Worm (Caenorhabditis elegans) whole organism, L4 larva: ENCODE data around the gene D1053.4.
A peak's percentile ranks its signal among the peaks of the same experiment; 100 is the strongest.

Experiments
- D1046.2 ChIP-seq: fragments of 200-800 bp; sonication (Bioruptor generic); IDR thresholded peaks from 2 replicates; pipeline ENCODE4 v1.3.6; 2022; ENCODE audit warnings: missing genetic modification characterization, missing compliant biosample characterization
- F37D6.2 ChIP-seq: sonication (generic microtip); optimal IDR thresholded peaks from 2 replicates; lab custom pipeline; 2016; ENCODE audit warnings: mild to moderate bottlenecking, missing genetic modification characterization, missing compliant biosample characterization
- T20F7.1 ChIP-seq: fragments of 200-800 bp; sonication (Bioruptor generic); optimal IDR thresholded peaks from 2 replicates; lab custom pipeline; 2018; ENCODE audit warnings: mild to moderate bottlenecking, missing genetic modification characterization, missing compliant biosample characterization
- ZK546.5 ChIP-seq, 2 experiments: sonication (generic microtip); optimal IDR thresholded peaks; 2 replicates each; lab custom pipeline; 2017; ENCODE audit warnings: missing biosample characterization in 2 of 2, missing genetic modification characterization in 2 of 2
- aha-1 ChIP-seq: fragments of 150-350 bp; peaks from one replicate; lab custom pipeline; 2014; ENCODE audit warnings: missing biosample characterization, missing genetic modification characterization
- aly-2 ChIP-seq: sonication (generic microtip); optimal IDR thresholded peaks from 2 replicates; lab custom pipeline; 2018; ENCODE audit warnings: missing biosample characterization, missing genetic modification characterization
- attf-4 ChIP-seq: sonication (generic microtip); optimal IDR thresholded peaks from 3 replicates; lab custom pipeline; 2017; ENCODE audit warnings: missing biosample characterization, missing genetic modification characterization
- ceh-20 ChIP-seq: fragments of 200-800 bp; sonication (Bioruptor generic); IDR thresholded peaks from 2 replicates; pipeline ENCODE4 v1.3.6; 2022; ENCODE audit warnings: missing genetic modification reagents, missing genetic modification characterization, missing compliant biosample characterization
- ceh-28 ChIP-seq: fragments of 150-350 bp; optimal IDR thresholded peaks from 2 replicates; lab custom pipeline; 2014; ENCODE audit warnings: missing biosample characterization, missing genetic modification reagents, missing genetic modification characterization
- ceh-32 ChIP-seq: sonication (generic microtip); optimal IDR thresholded peaks from 2 replicates; lab custom pipeline; 2016; ENCODE audit warnings: mild to moderate bottlenecking, missing genetic modification characterization, missing compliant biosample characterization; ENCODE audit not compliant: poor library complexity
- cey-2 ChIP-seq: sonication (generic microtip); optimal IDR thresholded peaks from 3 replicates; lab custom pipeline; 2017; ENCODE audit warnings: missing genetic modification characterization, mild to moderate bottlenecking, missing compliant biosample characterization, antibody characterized with exemption, borderline replicate concordance; ENCODE audit not compliant: insufficient read depth
- daf-16 ChIP-seq, 3 experiments: sonication (generic microtip); optimal IDR thresholded peaks; 2 replicates each; lab custom pipeline; 2016 to 2017; ENCODE audit warnings: missing genetic modification characterization in 3 of 3, missing genetic modification reagents in 3 of 3, mild to moderate bottlenecking in 2 of 3, missing compliant biosample characterization in 2 of 3, missing biosample characterization in 1 of 3, moderate library complexity in 1 of 3
- daf-19 ChIP-seq: fragments of 200-800 bp; sonication (Bioruptor generic); conservative IDR thresholded peaks from 2 replicates; pipeline ENCODE4 v1.3.6; 2022; ENCODE audit warnings: missing genetic modification characterization, missing compliant biosample characterization
- dpl-1 ChIP-seq: fragments of 150-350 bp; optimal IDR thresholded peaks from 2 replicates; lab custom pipeline; 2014; ENCODE audit warnings: missing biosample characterization, missing genetic modification reagents, missing genetic modification characterization
- dve-1 ChIP-seq: sonication (generic microtip); optimal IDR thresholded peaks from 2 replicates; lab custom pipeline; 2017; ENCODE audit warnings: antibody characterized with exemption, mild to moderate bottlenecking, missing genetic modification characterization, missing compliant biosample characterization; ENCODE audit not compliant: insufficient read depth
- fkh-10 ChIP-seq: fragments of 150-350 bp; optimal IDR thresholded peaks from 2 replicates; lab custom pipeline; 2014; ENCODE audit warnings: missing biosample characterization, missing genetic modification reagents, missing genetic modification characterization
- gei-8 ChIP-seq: fragments of 200-800 bp; sonication (Bioruptor generic); optimal IDR thresholded peaks from 2 replicates; lab custom pipeline; 2018; ENCODE audit warnings: mild to moderate bottlenecking, missing genetic modification characterization, missing compliant biosample characterization
- hif-1 ChIP-seq, 2 experiments: sonication (generic microtip); optimal IDR thresholded peaks; 2 replicates each; lab custom pipeline; 2016 to 2017; ENCODE audit warnings: missing compliant biosample characterization in 2 of 2, missing genetic modification characterization in 2 of 2, missing genetic modification reagents in 2 of 2, missing genotype in 2 of 2, mild to moderate bottlenecking in 1 of 2
- hlh-11 ChIP-seq: fragments of 200-800 bp; sonication (Bioruptor generic); optimal IDR thresholded peaks from 2 replicates; lab custom pipeline; 2018; ENCODE audit warnings: mild to moderate bottlenecking, missing genetic modification characterization, missing compliant biosample characterization
- hlh-30 ChIP-seq: sonication (generic microtip); optimal IDR thresholded peaks from 2 replicates; lab custom pipeline; 2017; ENCODE audit warnings: antibody characterized with exemption, mild to moderate bottlenecking, missing genetic modification characterization, missing compliant biosample characterization; ENCODE audit not compliant: insufficient read depth
- jun-1 ChIP-seq: fragments of 150-350 bp; optimal IDR thresholded peaks from 2 replicates; lab custom pipeline; 2014; ENCODE audit warnings: missing biosample characterization, missing genetic modification reagents, missing genetic modification characterization
- lin-29 ChIP-seq: fragments of 200-800 bp; sonication (Bioruptor generic); IDR thresholded peaks from 2 replicates; pipeline ENCODE4 v1.3.6; 2022; ENCODE audit warnings: missing genetic modification reagents, missing genetic modification characterization, missing compliant biosample characterization
- lin-38 ChIP-seq: fragments of 200-800 bp; sonication (Bioruptor generic); IDR thresholded peaks from 2 replicates; pipeline ENCODE4 v1.3.6; 2022; ENCODE audit warnings: missing genetic modification reagents, missing genetic modification characterization, missing compliant biosample characterization
- lsy-2 ChIP-seq, 2 experiments: fragments of 150-350 bp in 1 of 2; sonication (generic microtip) in 1 of 2; optimal IDR thresholded peaks; 2 replicates each; lab custom pipeline; 2014 to 2017; ENCODE audit warnings: missing biosample characterization in 2 of 2, missing genetic modification characterization in 2 of 2
- madf-5 ChIP-seq, 2 experiments: fragments of 200-800 bp; sonication (Bioruptor generic); IDR thresholded peaks; 2 replicates each; pipeline ENCODE4 v1.3.6; 2022; ENCODE audit warnings: missing compliant biosample characterization in 2 of 2, missing genetic modification characterization in 2 of 2
- mdl-1 ChIP-seq, 2 experiments: fragments of 150-350 bp in 1 of 2; sonication (generic microtip) in 1 of 2; optimal IDR thresholded peaks; 2 replicates each; lab custom pipeline; 2014 to 2017; ENCODE audit warnings: missing biosample characterization in 2 of 2, missing genetic modification characterization in 2 of 2
- mdt-29 ChIP-seq: fragments of 200-800 bp; sonication (Bioruptor generic); IDR thresholded peaks from 2 replicates; pipeline ENCODE4 v1.3.6; 2022; ENCODE audit warnings: missing genetic modification reagents, missing genetic modification characterization, missing compliant biosample characterization
- mep-1 ChIP-seq: fragments of 150-350 bp; sonication (generic microtip); optimal IDR thresholded peaks from 3 replicates; lab custom pipeline; 2014; ENCODE audit warnings: missing biosample characterization, missing genetic modification characterization
- mxl-3 ChIP-seq: fragments of 200-800 bp; sonication (Bioruptor generic); optimal IDR thresholded peaks from 2 replicates; lab custom pipeline; 2018; ENCODE audit warnings: mild to moderate bottlenecking, missing genetic modification characterization, missing compliant biosample characterization
- nhr-10 ChIP-seq: fragments of 150-350 bp; optimal IDR thresholded peaks from 2 replicates; lab custom pipeline; 2014; ENCODE audit warnings: missing biosample characterization, missing genetic modification characterization
- nhr-102 ChIP-seq: sonication (generic microtip); optimal IDR thresholded peaks from 2 replicates; lab custom pipeline; 2016; ENCODE audit warnings: mild to moderate bottlenecking, missing genetic modification characterization, moderate library complexity, missing compliant biosample characterization
- nhr-111 ChIP-seq: fragments of 200-800 bp; sonication (Bioruptor generic); optimal IDR thresholded peaks from 2 replicates; lab custom pipeline; 2018; ENCODE audit warnings: mild to moderate bottlenecking, missing genetic modification characterization, missing compliant biosample characterization
- nhr-25 ChIP-seq: sonication (generic microtip); optimal IDR thresholded peaks from 2 replicates; lab custom pipeline; 2017; ENCODE audit warnings: missing genetic modification characterization, mild to moderate bottlenecking, missing compliant biosample characterization, antibody characterized with exemption, moderate library complexity, borderline replicate concordance; ENCODE audit not compliant: insufficient read depth
- nhr-28 ChIP-seq: fragments of 150-350 bp; optimal IDR thresholded peaks from 2 replicates; lab custom pipeline; 2014; ENCODE audit warnings: missing biosample characterization, missing genetic modification characterization
- nhr-41 ChIP-seq: fragments of 200-800 bp; sonication (Bioruptor generic); IDR thresholded peaks from 2 replicates; pipeline ENCODE4 v1.3.6; 2022; ENCODE audit warnings: missing genetic modification reagents, missing genetic modification characterization, missing compliant biosample characterization
- nhr-48 ChIP-seq: sonication (generic microtip); optimal IDR thresholded peaks from 2 replicates; lab custom pipeline; 2016; ENCODE audit warnings: mild to moderate bottlenecking, missing genetic modification characterization, missing compliant biosample characterization
- nhr-6 ChIP-seq: fragments of 150-350 bp; optimal IDR thresholded peaks from 2 replicates; lab custom pipeline; 2014; ENCODE audit warnings: missing biosample characterization, missing genetic modification characterization
- sdz-12 ChIP-seq: fragments of 200-800 bp; sonication (Bioruptor generic); optimal IDR thresholded peaks from 2 replicates; lab custom pipeline; 2018; ENCODE audit warnings: mild to moderate bottlenecking, missing genetic modification characterization, missing compliant biosample characterization
- skn-1 ChIP-seq: fragments of 150-350 bp; optimal IDR thresholded peaks from 2 replicates; lab custom pipeline; 2014; ENCODE audit warnings: missing biosample characterization, missing genetic modification characterization
- snpc-4 ChIP-seq: fragments of 150-350 bp; optimal IDR thresholded peaks from 2 replicates; lab custom pipeline; 2014; ENCODE audit warnings: missing biosample characterization, missing genetic modification characterization
- spr-3 ChIP-seq: fragments of 200-800 bp; sonication (Bioruptor generic); optimal IDR thresholded peaks from 2 replicates; lab custom pipeline; 2018; ENCODE audit warnings: mild to moderate bottlenecking, missing genetic modification characterization, missing compliant biosample characterization
- tra-1 ChIP-seq: fragments of 200-800 bp; sonication (Bioruptor generic); IDR thresholded peaks from 2 replicates; pipeline ENCODE4 v1.3.6; 2022; ENCODE audit warnings: missing genetic modification reagents, missing genetic modification characterization, missing compliant biosample characterization
- unc-62 ChIP-seq, 3 experiments: fragments of 150-350 bp in 1 of 3; sonication (generic microtip); optimal IDR thresholded peaks in 2 of 3; peaks in 1 of 3; 1 replicate in 1 of 3; 2 replicates in 2 of 3; lab custom pipeline; 2014 to 2017; ENCODE audit warnings: missing biosample characterization in 3 of 3, missing genetic modification characterization in 3 of 3, missing genetic modification reagents in 3 of 3, missing genotype in 1 of 3

Gene D1053.4

DNA sequence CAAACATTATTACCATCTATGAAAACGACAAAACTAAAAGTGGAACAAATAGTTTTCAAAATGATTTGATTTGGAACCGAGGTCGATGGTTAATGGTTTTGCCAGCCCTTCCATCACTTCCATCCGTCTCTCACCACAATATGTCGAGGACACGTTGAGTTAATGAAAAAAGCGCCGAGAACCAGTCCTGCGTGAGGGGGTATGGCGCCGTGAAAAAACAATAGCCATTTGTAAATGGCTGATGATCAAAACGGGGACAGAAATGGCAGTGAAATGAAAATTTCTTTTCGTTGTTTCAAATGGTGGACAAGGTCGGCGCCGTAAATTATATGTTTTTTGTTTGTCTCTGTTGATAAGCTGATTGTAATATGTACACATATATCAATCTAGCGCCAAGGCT, 3.5 kb downstream of the D1053.4 start:
- TF ChIP-seq mxl-3 (peak; percentile 65), daf-16 (GFP tag; optimal IDR thresholded peaks at IDR 0.05; lab: Kevin White, UChicago) (no peak), daf-16 (tag; optimal IDR thresholded peaks at IDR 0.05; lab: Kevin White, UChicago) (peak; percentile 23), mdt-29 (GFP tag; lab: Robert Waterston, UW) (no peak), lsy-2 (tag; optimal IDR thresholded peaks at IDR 0.05; lab: Kevin White, UChicago) (no peak), T20F7.1 (GFP tag; lab: Kevin White, UChicago) (no peak), madf-5 (GFP tag; IDR thresholded peaks at IDR 0.05; lab: Robert Waterston, UW) (no peak), lin-38 (GFP tag; lab: Robert Waterston, UW) (no peak), nhr-25 (tag; lab: Kevin White, UChicago) (peak; percentile 55), hif-1 (tag; optimal IDR thresholded peaks at IDR 0.05; lab: Kevin White, UChicago) (no peak), cey-2 (tag; lab: Kevin White, UChicago) (peak; percentile 39), mdl-1 (tag; optimal IDR thresholded peaks at IDR 0.05; lab: Kevin White, UChicago) (no peak), nhr-28 (tag; lab: Kevin White, UChicago) (peak; percentile 11), aly-2 (no peak), ZK546.5 (tag; optimal IDR thresholded peaks at IDR 0.05; lab: Kevin White, UChicago) (no peak), tra-1 (GFP tag; lab: Robert Waterston, UW) (0 out of 2 replicates have a peak, but pooled peaks have one; percentile 27), nhr-48 (no peak), daf-19 (GFP tag; lab: Robert Waterston, UW) (no peak), snpc-4 (no peak), nhr-111 (GFP tag; lab: Kevin White, UChicago) (no peak), nhr-41 (GFP tag; lab: Robert Waterston, UW) (no peak), dve-1 (peak; percentile 6), spr-3 (GFP tag; lab: Kevin White, UChicago) (no peak), ceh-28 (tag; lab: Kevin White, UChicago) (no peak), hlh-11 (tag; lab: Kevin White, UChicago) (peak; percentile 38), fkh-10 (GFP tag; lab: Kevin White, UChicago) (no peak), jun-1 (no peak), ceh-20 (no peak)

DNA sequence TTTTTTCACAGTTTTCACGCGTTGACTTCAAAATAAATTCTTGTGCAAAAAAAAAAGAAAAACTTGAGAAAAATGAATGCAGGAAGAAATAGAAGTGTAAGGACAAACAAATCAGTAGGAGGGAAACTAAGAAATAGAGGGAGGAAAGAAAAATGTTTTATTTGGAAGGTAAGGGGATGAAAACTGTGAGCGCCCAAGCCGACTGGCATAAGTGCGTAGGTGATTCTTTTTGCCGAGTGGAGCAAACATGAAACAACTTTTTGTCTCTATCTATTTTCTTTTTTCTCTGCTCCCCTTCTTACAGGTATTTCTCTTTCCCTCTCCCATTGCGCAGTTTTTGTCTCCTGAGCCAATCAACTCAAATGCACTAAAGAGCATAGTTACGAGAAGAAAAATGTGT, 4.8 kb downstream of the D1053.4 start:
- no peak for TF ChIP-seq fkh-10 (GFP tag; lab: Kevin White, UChicago)
- no peak for TF ChIP-seq skn-1
- TF ChIP-seq F37D6.2 = no peak
- TF ChIP-seq hlh-30 (tag; lab: Kevin White, UChicago) = no peak
- TF ChIP-seq nhr-102 (tag; lab: Kevin White, UChicago) = no peak
- no peak for TF ChIP-seq lin-29
- no peak for TF ChIP-seq attf-4 (tag; lab: Kevin White, UChicago)
- no peak for TF ChIP-seq mdt-29 (GFP tag; lab: Robert Waterston, UW)
- no peak for TF ChIP-seq gei-8 (GFP tag; lab: Kevin White, UChicago)
- no peak for TF ChIP-seq ceh-32 (tag; lab: Kevin White, UChicago)
- TF ChIP-seq aha-1 (tag; lab: Kevin White, UChicago) = no peak
- TF ChIP-seq nhr-6 (tag; lab: Kevin White, UChicago) = no peak
- TF ChIP-seq sdz-12 = no peak
- no peak for TF ChIP-seq unc-62 (GFP tag; optimal IDR thresholded peaks at IDR 0.05 in 1 of 2; lab: Kevin White, UChicago)
- TF ChIP-seq unc-62 (tag; optimal IDR thresholded peaks at IDR 0.05; lab: Kevin White, UChicago) = no peak
- no peak for TF ChIP-seq dpl-1 (GFP tag; lab: Kevin White, UChicago)
- no peak for TF ChIP-seq nhr-10 (tag; lab: Kevin White, UChicago)
- TF ChIP-seq mep-1 (tag; lab: Kevin White, UChicago) = no peak
- no peak for TF ChIP-seq D1046.2
